Fruit fly (Drosophila melanogaster) whole organism, embryonic: ENCODE data around the gene gammaTub37C.

Source experiments
- Blimp-1 ChIP-seq: fragments of 200-800 bp; sonication (Bioruptor generic); optimal IDR thresholded peaks from 3 replicates; lab custom pipeline; 2018; ENCODE audit warnings: missing biosample characterization, missing genetic modification characterization, mild to moderate bottlenecking, moderate library complexity, missing genetic modification reagents
- CG11504 ChIP-seq: fragments of 200-800 bp; sonication (Bioruptor generic); optimal IDR thresholded peaks from 3 replicates; lab custom pipeline; 2019; ENCODE audit warnings: missing biosample characterization, mild to moderate bottlenecking, missing genetic modification characterization, moderate library complexity
- CG11695 ChIP-seq: fragments of 200-800 bp; sonication (Bioruptor generic); IDR thresholded peaks from 3 replicates; pipeline ENCODE4 v1.3.6; 2022; ENCODE audit warnings: missing biosample characterization, missing genetic modification characterization
- CG17385 ChIP-seq: fragments of 200-800 bp; sonication (Bioruptor generic); optimal IDR thresholded peaks from 3 replicates; lab custom pipeline; 2018; ENCODE audit warnings: missing biosample characterization, mild to moderate bottlenecking, missing genetic modification characterization
- CG18599 ChIP-seq: fragments of 200-800 bp; sonication (Bioruptor generic); optimal IDR thresholded peaks from 3 replicates; lab custom pipeline; 2017; ENCODE audit warnings: missing biosample characterization, missing genetic modification characterization, mild to moderate bottlenecking, moderate library complexity, missing genetic modification reagents
- CG2678 ChIP-seq: fragments of 200-800 bp; sonication (Bioruptor generic); optimal IDR thresholded peaks from 3 replicates; lab custom pipeline; 2019; ENCODE audit warnings: missing biosample characterization, mild to moderate bottlenecking, missing genetic modification characterization, moderate library complexity
- CG2712 ChIP-seq: fragments of 200-800 bp; optimal IDR thresholded peaks from 3 replicates; lab custom pipeline; 2019; ENCODE audit warnings: missing biosample characterization, mild to moderate bottlenecking, missing genetic modification characterization, moderate library complexity
- CG30403 ChIP-seq: fragments of 200-800 bp; sonication (Bioruptor generic); optimal IDR thresholded peaks from 3 replicates; lab custom pipeline; 2016; ENCODE audit warnings: missing biosample characterization, missing genetic modification characterization
- CG31441 ChIP-seq: fragments of 200-800 bp; sonication (Bioruptor generic); IDR thresholded peaks from 2 replicates; pipeline ENCODE4 v1.3.6; 2022; ENCODE audit warnings: missing biosample characterization, missing genetic modification characterization
- CG3163 ChIP-seq: fragments of 200-800 bp; sonication (Bioruptor generic); optimal IDR thresholded peaks from 3 replicates; lab custom pipeline; 2016; ENCODE audit warnings: missing biosample characterization, missing genetic modification characterization
- CG32767 ChIP-seq: fragments of 200-800 bp; sonication (Bioruptor generic); IDR thresholded peaks from 2 replicates; pipeline ENCODE4 v1.3.6; 2022; ENCODE audit warnings: missing biosample characterization, missing genetic modification characterization
- CG34224 ChIP-seq: fragments of 200-800 bp; sonication (Bioruptor generic); IDR thresholded peaks from 3 replicates; pipeline ENCODE4 v1.3.6; 2022; ENCODE audit warnings: missing biosample characterization, missing genetic modification characterization; ENCODE audit not compliant: partially characterized antibody
- CG34376 ChIP-seq: fragments of 200-800 bp; sonication (Bioruptor generic); optimal IDR thresholded peaks from 2 replicates; lab custom pipeline; 2018; ENCODE audit warnings: missing biosample characterization, mild to moderate bottlenecking, missing genetic modification characterization
- CG6272 ChIP-seq: fragments of 200-800 bp; sonication (Bioruptor generic); IDR thresholded peaks from 2 replicates; pipeline ENCODE4 v1.3.6; 2022; ENCODE audit warnings: missing biosample characterization, missing genetic modification characterization
- CG6765 ChIP-seq: fragments of 200-800 bp; sonication (Bioruptor generic); optimal IDR thresholded peaks from 3 replicates; lab custom pipeline; 2017; ENCODE audit warnings: missing biosample characterization, mild to moderate bottlenecking, missing genetic modification characterization
- CG7839 ChIP-seq: fragments of 200-800 bp; sonication (Bioruptor generic); optimal IDR thresholded peaks from 3 replicates; lab custom pipeline; 2018; ENCODE audit warnings: missing biosample characterization, mild to moderate bottlenecking, missing genetic modification characterization, moderate library complexity
- CG8388 ChIP-seq: fragments of 200-800 bp; sonication (Bioruptor generic); optimal IDR thresholded peaks from 2 replicates; lab custom pipeline; 2019; ENCODE audit warnings: missing biosample characterization, mild to moderate bottlenecking, missing genetic modification characterization, moderate library complexity
- CG9609 ChIP-seq: fragments of 200-800 bp; sonication (Bioruptor generic); optimal IDR thresholded peaks from 3 replicates; lab custom pipeline; 2016; ENCODE audit warnings: missing biosample characterization, missing genetic modification characterization
- D19A ChIP-seq: fragments of 200-800 bp; optimal IDR thresholded peaks from 3 replicates; lab custom pipeline; 2019; ENCODE audit warnings: missing biosample characterization, mild to moderate bottlenecking, missing genetic modification characterization, moderate library complexity
- D19B ChIP-seq: fragments of 200-800 bp; sonication (Bioruptor generic); optimal IDR thresholded peaks from 2 replicates; lab custom pipeline; 2017; ENCODE audit warnings: missing biosample characterization, mild to moderate bottlenecking, missing genetic modification characterization
- Dip2 ChIP-seq: fragments of 200-800 bp; sonication (Bioruptor generic); IDR thresholded peaks from 2 replicates; pipeline ENCODE4 v1.3.6; 2022; ENCODE audit warnings: missing biosample characterization, missing genetic modification characterization
- GATAe ChIP-seq: fragments of 200-800 bp; sonication (Bioruptor generic); conservative IDR thresholded peaks from 2 replicates; pipeline ENCODE4 v1.3.6; 2022; ENCODE audit warnings: missing biosample characterization, missing genetic modification characterization
- Hmx ChIP-seq: fragments of 200-800 bp; sonication (Bioruptor generic); optimal IDR thresholded peaks from 2 replicates; lab custom pipeline; 2016; ENCODE audit warnings: missing biosample characterization, missing genetic modification characterization
- Jarid2 ChIP-seq: fragments of 200-800 bp; sonication (Bioruptor generic); optimal IDR thresholded peaks from 3 replicates; lab custom pipeline; 2017; ENCODE audit warnings: mild to moderate bottlenecking, missing biosample characterization, missing genetic modification reagents, missing genetic modification characterization
- Nf-YC ChIP-seq: fragments of 200-800 bp; optimal IDR thresholded peaks from 3 replicates; lab custom pipeline; 2019; ENCODE audit warnings: missing biosample characterization, mild to moderate bottlenecking, missing genetic modification characterization, moderate library complexity
- Rfx ChIP-seq: fragments of 200-800 bp; sonication (Bioruptor generic); IDR thresholded peaks from 2 replicates; pipeline ENCODE4 v1.3.6; 2022; ENCODE audit warnings: missing biosample characterization, missing genetic modification characterization
- Sox100B ChIP-seq: fragments of 200-800 bp; sonication (Bioruptor generic); optimal IDR thresholded peaks from 3 replicates; lab custom pipeline; 2018; ENCODE audit warnings: missing biosample characterization, mild to moderate bottlenecking, missing genetic modification characterization
- Spps ChIP-seq: fragments of 200-800 bp; sonication (Bioruptor generic); optimal IDR thresholded peaks from 2 replicates; lab custom pipeline; 2018; ENCODE audit warnings: missing biosample characterization, mild to moderate bottlenecking, missing genetic modification characterization
- Sry-δ ChIP-seq: fragments of 200-800 bp; sonication (Bioruptor generic); optimal IDR thresholded peaks from 2 replicates; lab custom pipeline; 2016; ENCODE audit warnings: missing biosample characterization, missing genetic modification characterization
- bigmax ChIP-seq: fragments of 200-800 bp; sonication (Bioruptor generic); optimal IDR thresholded peaks from 2 replicates; lab custom pipeline; 2018; ENCODE audit warnings: missing biosample characterization, mild to moderate bottlenecking, missing genetic modification characterization
- caup ChIP-seq: fragments of 200-800 bp; sonication (Bioruptor generic); optimal IDR thresholded peaks from 3 replicates; lab custom pipeline; 2017; ENCODE audit warnings: missing biosample characterization, mild to moderate bottlenecking, missing genetic modification characterization, moderate library complexity; ENCODE audit not compliant: severe bottlenecking
- chif ChIP-seq, 2 experiments: fragments of 200-800 bp; sonication (Bioruptor generic); optimal IDR thresholded peaks; 3 replicates each; lab custom pipeline; 2016; ENCODE audit warnings: missing biosample characterization in 2 of 2, missing genetic modification characterization in 2 of 2
- crol ChIP-seq: fragments of 200-800 bp; sonication (Bioruptor generic); IDR thresholded peaks from 2 replicates; pipeline ENCODE4 v1.3.6; 2022; ENCODE audit warnings: missing biosample characterization, missing genetic modification characterization
- dmrt99B ChIP-seq: fragments of 200-800 bp; sonication (Bioruptor generic); optimal IDR thresholded peaks from 2 replicates; lab custom pipeline; 2018; ENCODE audit warnings: missing biosample characterization, mild to moderate bottlenecking, missing genetic modification characterization, moderate library complexity
- exex ChIP-seq: fragments of 200-800 bp; sonication (Bioruptor generic); optimal IDR thresholded peaks from 4 replicates; lab custom pipeline; 2018; ENCODE audit warnings: missing biosample characterization, mild to moderate bottlenecking, missing genetic modification characterization, moderate library complexity
- fd96Cb ChIP-seq: fragments of 200-800 bp; sonication (Bioruptor generic); optimal IDR thresholded peaks from 2 replicates; lab custom pipeline; 2018; ENCODE audit warnings: missing biosample characterization, mild to moderate bottlenecking, missing genetic modification characterization, moderate library complexity
- gfzf ChIP-seq: fragments of 200-800 bp; sonication (Bioruptor generic); optimal IDR thresholded peaks from 2 replicates; lab custom pipeline; 2016; ENCODE audit warnings: missing biosample characterization, mild to moderate bottlenecking, missing genetic modification characterization, moderate library complexity
- grn ChIP-seq: fragments of 200-800 bp; sonication (Bioruptor generic); optimal IDR thresholded peaks from 3 replicates; lab custom pipeline; 2017; ENCODE audit warnings: missing biosample characterization, missing genetic modification characterization
- hbn ChIP-seq: fragments of 200-800 bp; sonication (Bioruptor generic); IDR thresholded peaks from 2 replicates; pipeline ENCODE4 v1.3.6; 2022; ENCODE audit warnings: missing biosample characterization, missing genetic modification characterization; ENCODE audit not compliant: partially characterized antibody
- her ChIP-seq: fragments of 200-800 bp; sonication (Bioruptor generic); optimal IDR thresholded peaks from 2 replicates; lab custom pipeline; 2016; ENCODE audit warnings: missing biosample characterization, missing genetic modification characterization
- lab ChIP-seq: fragments of 200-800 bp; sonication (Bioruptor generic); optimal IDR thresholded peaks from 3 replicates; lab custom pipeline; 2017; ENCODE audit warnings: missing biosample characterization, missing genetic modification characterization, mild to moderate bottlenecking, moderate library complexity, missing genetic modification reagents
- mirr ChIP-seq: fragments of 200-800 bp; sonication (Bioruptor generic); optimal IDR thresholded peaks from 3 replicates; lab custom pipeline; 2018; ENCODE audit warnings: missing biosample characterization, mild to moderate bottlenecking, missing genetic modification characterization
- pzg ChIP-seq: fragments of 200-800 bp; sonication (Bioruptor generic); optimal IDR thresholded peaks from 3 replicates; lab custom pipeline; 2018; ENCODE audit warnings: missing biosample characterization, mild to moderate bottlenecking, missing genetic modification characterization, moderate library complexity
- row ChIP-seq: fragments of 200-800 bp; sonication (Bioruptor generic); IDR thresholded peaks from 3 replicates; pipeline ENCODE4 v1.3.6; 2022; ENCODE audit warnings: missing biosample characterization, missing genetic modification characterization
- tio ChIP-seq: fragments of 200-800 bp; sonication (Bioruptor generic); optimal IDR thresholded peaks from 2 replicates; lab custom pipeline; 2017; ENCODE audit warnings: missing biosample characterization, missing genetic modification characterization, inconsistent platforms

Gene gammaTub37C

DNA sequence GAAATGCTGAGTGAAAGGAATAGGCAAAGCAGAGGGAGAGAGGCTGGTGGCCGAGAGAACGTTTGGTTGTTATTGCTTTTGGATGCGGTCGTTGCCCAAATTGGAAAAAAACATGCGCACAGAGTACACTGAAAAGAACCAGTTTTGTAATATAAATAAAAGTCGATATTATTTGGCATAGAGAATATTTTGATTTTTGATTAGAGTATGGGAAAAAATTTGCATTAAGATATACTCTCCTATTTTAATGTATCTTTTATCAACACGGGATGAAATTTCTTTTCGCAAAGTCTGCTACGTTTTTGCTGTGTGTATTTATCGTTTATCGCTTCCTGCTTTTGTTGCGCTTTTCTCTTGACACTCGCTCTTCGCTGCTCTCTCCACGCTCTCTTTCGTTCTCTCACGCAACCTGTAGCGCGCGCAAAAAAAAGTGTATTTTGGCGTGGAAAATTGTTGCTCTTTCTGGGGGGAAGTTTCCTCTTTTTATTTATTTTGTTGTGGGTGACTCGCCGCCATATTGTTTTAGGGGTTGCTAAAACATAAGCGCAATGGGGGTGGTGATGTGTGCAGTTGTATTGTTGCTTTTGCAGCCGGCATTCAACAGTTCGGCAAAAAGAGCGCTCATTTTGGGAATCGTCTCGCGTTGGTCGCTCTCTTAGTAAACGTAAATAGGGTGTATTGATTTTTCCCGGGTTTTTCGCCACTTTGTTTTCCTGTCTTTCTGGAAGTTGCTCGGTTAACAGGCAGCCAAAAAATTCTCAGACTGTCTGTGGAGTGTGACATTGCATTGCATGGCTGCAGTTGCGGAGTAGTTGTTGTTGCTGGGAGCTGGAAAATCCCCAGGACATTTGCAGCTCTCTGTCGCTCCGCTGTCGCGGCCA lies 20.4 kb downstream of the gammaTub37C start (continued):
- TF ChIP-seq gfzf (GFP tag; lab: Kevin White, UChicago): peak; percentile 7

DNA sequence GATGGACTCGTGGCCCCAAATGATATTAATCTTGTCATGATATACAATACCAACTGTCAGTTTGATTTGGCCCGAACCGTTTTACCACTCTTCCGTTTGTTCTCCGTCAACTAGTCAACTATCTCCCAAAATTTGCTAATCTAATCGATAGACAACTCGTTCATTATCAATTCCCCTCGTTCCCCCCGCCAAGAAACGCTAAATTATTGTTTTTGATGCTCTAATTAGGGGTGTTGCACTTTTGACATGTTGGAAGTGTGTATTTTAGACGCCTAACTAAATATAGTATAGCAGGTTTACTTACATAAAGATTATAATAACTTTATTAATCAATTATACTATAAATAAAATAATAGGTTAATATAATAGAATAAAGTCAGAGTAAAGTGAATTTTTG lies 21.6 kb downstream of the gammaTub37C start:
- TF ChIP-seq D19A (peak; percentile 96), exex (tag; lab: Kevin White, UChicago) (peak; percentile 84), Blimp-1 (GFP tag; lab: Kevin White, UChicago) (peak; percentile 25), Jarid2 (GFP tag; lab: Kevin White, UChicago) (no peak), CG32767 (no peak), CG6765 (GFP tag; lab: Kevin White, UChicago) (no peak), dmrt99B (tag; lab: Kevin White, UChicago) (peak; percentile 19), caup (GFP tag; lab: Kevin White, UChicago) (peak; percentile 26), Nf-YC (tag; lab: Kevin White, UChicago) (no peak), CG11695 (0 out of 3 replicates have a peak, but pooled peaks have one; percentile 40), fd96Cb (tag; lab: Kevin White, UChicago) (peak; percentile 22), crol (GFP tag; lab: Robert Waterston, UW) (peak; percentile 45), lab (GFP tag; lab: Kevin White, UChicago) (peak; percentile 46), CG11504 (peak; percentile 40), Spps (peak; percentile 29), pzg (no peak), CG2678 (tag; lab: Kevin White, UChicago) (peak; percentile 36), Dip2 (GFP tag; lab: Robert Waterston, UW) (no peak), her (GFP tag; lab: Kevin White, UChicago) (no peak), CG18599 (peak; percentile 50), CG31441 (GFP tag; lab: Robert Waterston, UW) (0 out of 2 replicates have a peak, but pooled peaks have one; percentile 19), CG2712 (tag; lab: Kevin White, UChicago) (peak; percentile 4), CG8388 (GFP tag; lab: Kevin White, UChicago) (peak; percentile 30), CG7839 (tag; lab: Kevin White, UChicago) (peak; percentile 39), CG34224 (GFP tag; lab: Robert Waterston, UW) (no peak), GATAe (peak; percentile 84), mirr (GFP tag; lab: Kevin White, UChicago) (peak; percentile 84), grn (GFP tag; lab: Kevin White, UChicago) (peak; percentile 90), Sox100B (GFP tag; lab: Kevin White, UChicago) (peak; percentile 42), CG3163 (GFP tag; lab: Kevin White, UChicago) (no peak)

DNA sequence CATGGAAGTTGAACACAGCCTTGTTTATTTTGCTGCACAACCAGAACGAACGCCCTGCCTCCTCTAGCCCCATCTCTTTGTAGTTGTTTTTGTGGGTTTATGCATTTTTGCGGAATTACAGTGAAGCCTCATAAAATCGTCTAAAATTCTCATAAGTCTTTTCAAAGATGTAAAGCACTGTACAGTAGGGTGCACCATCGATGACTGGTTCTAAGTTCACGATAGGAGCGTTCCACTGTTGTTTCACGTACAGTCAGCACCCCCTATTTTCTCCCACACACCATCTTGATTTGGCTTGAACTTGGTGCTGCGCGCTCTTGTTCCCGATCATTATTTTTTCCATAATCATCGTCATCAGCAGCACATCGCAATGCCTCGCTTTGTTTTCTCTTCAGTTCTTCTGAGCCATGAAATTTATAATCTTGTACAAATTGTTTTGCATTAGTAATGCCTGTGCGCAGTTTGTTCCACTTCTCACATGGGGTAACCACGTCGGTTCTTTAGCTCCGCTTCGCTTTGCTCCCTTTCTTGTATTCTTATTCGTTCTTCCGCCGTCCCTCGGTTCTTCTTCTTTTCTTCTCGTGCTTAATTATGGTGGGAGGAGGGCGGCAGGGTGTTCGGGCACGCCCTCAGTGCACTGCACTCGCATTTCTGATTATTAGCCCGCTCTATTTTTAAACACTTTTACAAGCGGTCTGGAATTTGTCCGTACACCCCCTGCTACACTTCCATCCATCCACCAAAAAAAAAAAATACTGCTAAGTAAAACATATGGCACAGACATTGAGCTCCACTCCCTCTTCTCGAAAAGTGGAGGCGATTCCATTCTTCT lies 22.2 kb downstream of the gammaTub37C start:
- TF ChIP-seq CG6272: no peak
- no peak for TF ChIP-seq D19B
- TF ChIP-seq bigmax (GFP tag; lab: Kevin White, UChicago): no peak
- TF ChIP-seq row (GFP tag; lab: Robert Waterston, UW): 0 out of 3 replicates have a peak, but pooled peaks have one; percentile 14
- peak; percentile 7 for TF ChIP-seq CG30403 (GFP tag; lab: Kevin White, UChicago)
- TF ChIP-seq Sry-δ: no peak
- TF ChIP-seq Hmx (GFP tag; lab: Kevin White, UChicago): no peak
- TF ChIP-seq hbn: no peak
- TF ChIP-seq CG34376 (GFP tag; lab: Kevin White, UChicago): no peak
- TF ChIP-seq CG17385 (GFP tag; lab: Kevin White, UChicago): peak; percentile 61
- no peak for TF ChIP-seq chif (GFP tag; optimal IDR thresholded peaks at IDR 0.05; lab: Kevin White, UChicago)
- no peak for TF ChIP-seq tio (GFP tag; lab: Kevin White, UChicago)
- no peak for TF ChIP-seq CG6765 (GFP tag; lab: Kevin White, UChicago)
- TF ChIP-seq Rfx: no peak
- no peak for TF ChIP-seq CG9609
